Fruit fly (Drosophila melanogaster) whole organism, embryonic: ENCODE data around the gene CG43248.

Experiments used
- Abd-B ChIP-seq: fragments of 200-800 bp; sonication (Bioruptor generic); optimal IDR thresholded peaks from 2 replicates; lab custom pipeline; 2018; ENCODE audit warnings: missing biosample characterization, mild to moderate bottlenecking, missing genetic modification characterization, moderate library complexity
- Aef1 ChIP-seq: fragments of 200-800 bp; sonication (Bioruptor generic); IDR thresholded peaks from 3 replicates; pipeline ENCODE4 v1.3.6; 2022; ENCODE audit warnings: missing biosample characterization, missing genetic modification characterization
- B-H1 ChIP-seq: fragments of 200-800 bp; sonication (Bioruptor generic); IDR thresholded peaks from 3 replicates; pipeline ENCODE4 v1.3.6; 2022; ENCODE audit warnings: missing biosample characterization, missing genetic modification characterization
- CG10147 ChIP-seq: fragments of 200-800 bp; sonication (Bioruptor generic); optimal IDR thresholded peaks from 2 replicates; lab custom pipeline; 2019; ENCODE audit warnings: missing biosample characterization, mild to moderate bottlenecking, missing genetic modification characterization, moderate library complexity
- CG10267 ChIP-seq: fragments of 200-800 bp; sonication (Bioruptor generic); optimal IDR thresholded peaks from 2 replicates; lab custom pipeline; 2018; ENCODE audit warnings: missing biosample characterization, mild to moderate bottlenecking, missing genetic modification characterization, moderate library complexity
- CG12104 ChIP-seq: fragments of 200-800 bp; sonication (Bioruptor generic); optimal IDR thresholded peaks from 3 replicates; lab custom pipeline; 2016; ENCODE audit warnings: missing biosample characterization, missing genetic modification characterization
- CG12942 ChIP-seq: fragments of 200-800 bp; sonication (Bioruptor generic); optimal IDR thresholded peaks from 3 replicates; lab custom pipeline; 2016; ENCODE audit warnings: missing biosample characterization, missing genetic modification characterization
- CG13624 ChIP-seq: fragments of 200-800 bp; sonication (Bioruptor generic); optimal IDR thresholded peaks from 2 replicates; lab custom pipeline; 2016; ENCODE audit warnings: missing biosample characterization, missing genetic modification characterization
- CG13894 ChIP-seq: fragments of 200-800 bp; sonication (Bioruptor generic); optimal IDR thresholded peaks from 3 replicates; lab custom pipeline; 2018; ENCODE audit warnings: missing biosample characterization, mild to moderate bottlenecking, missing genetic modification characterization, moderate library complexity
- CG14441 ChIP-seq: fragments of 200-800 bp; sonication (Bioruptor generic); IDR thresholded peaks from 2 replicates; pipeline ENCODE4 v1.3.6; 2022; ENCODE audit warnings: missing biosample characterization, missing genetic modification characterization
- CG15696 ChIP-seq: fragments of 200-800 bp; sonication (Bioruptor generic); optimal IDR thresholded peaks from 2 replicates; lab custom pipeline; 2019; ENCODE audit warnings: missing biosample characterization, mild to moderate bottlenecking, missing genetic modification characterization, moderate library complexity
- CG16779 ChIP-seq: fragments of 200-800 bp; sonication (Bioruptor generic); IDR thresholded peaks from 2 replicates; pipeline ENCODE4 v1.3.6; 2022; ENCODE audit warnings: missing biosample characterization, missing genetic modification characterization
- CG16815 ChIP-seq: fragments of 200-800 bp; sonication (Bioruptor generic); optimal IDR thresholded peaks from 3 replicates; lab custom pipeline; 2017; ENCODE audit warnings: missing biosample characterization, mild to moderate bottlenecking, missing genetic modification characterization
- CG17359 ChIP-seq: fragments of 200-800 bp; sonication (Bioruptor generic); optimal IDR thresholded peaks from 3 replicates; lab custom pipeline; 2018; ENCODE audit warnings: missing biosample characterization, mild to moderate bottlenecking, missing genetic modification characterization, moderate library complexity
- CG18476 ChIP-seq: fragments of 200-800 bp; sonication (Bioruptor generic); optimal IDR thresholded peaks from 2 replicates; lab custom pipeline; 2016; ENCODE audit warnings: missing biosample characterization, mild to moderate bottlenecking, missing genetic modification characterization
- CG2116 ChIP-seq: fragments of 200-800 bp; sonication (Bioruptor generic); optimal IDR thresholded peaks from 3 replicates; lab custom pipeline; 2018; ENCODE audit warnings: missing biosample characterization, mild to moderate bottlenecking, missing genetic modification characterization
- CG2678 ChIP-seq: fragments of 200-800 bp; sonication (Bioruptor generic); optimal IDR thresholded peaks from 3 replicates; lab custom pipeline; 2019; ENCODE audit warnings: missing biosample characterization, mild to moderate bottlenecking, missing genetic modification characterization, moderate library complexity
- CG5245 ChIP-seq: fragments of 200-800 bp; sonication (Bioruptor generic); optimal IDR thresholded peaks from 3 replicates; lab custom pipeline; 2016; ENCODE audit warnings: missing biosample characterization, missing genetic modification characterization
- CG6654 ChIP-seq: fragments of 200-800 bp; sonication (Bioruptor generic); optimal IDR thresholded peaks from 2 replicates; lab custom pipeline; 2017; ENCODE audit warnings: missing biosample characterization, mild to moderate bottlenecking, missing genetic modification characterization
- CG6689 ChIP-seq: fragments of 200-800 bp; sonication (Bioruptor generic); IDR thresholded peaks from 2 replicates; pipeline ENCODE4 v1.3.6; 2022; ENCODE audit warnings: missing biosample characterization, missing genetic modification characterization
- CG7839 ChIP-seq: fragments of 200-800 bp; sonication (Bioruptor generic); optimal IDR thresholded peaks from 3 replicates; lab custom pipeline; 2018; ENCODE audit warnings: missing biosample characterization, mild to moderate bottlenecking, missing genetic modification characterization, moderate library complexity
- D19A ChIP-seq: fragments of 200-800 bp; optimal IDR thresholded peaks from 3 replicates; lab custom pipeline; 2019; ENCODE audit warnings: missing biosample characterization, mild to moderate bottlenecking, missing genetic modification characterization, moderate library complexity
- Dad ChIP-seq: fragments of 200-800 bp; sonication (Bioruptor generic); optimal IDR thresholded peaks from 3 replicates; lab custom pipeline; 2016; ENCODE audit warnings: missing biosample characterization, missing genetic modification characterization
- Dip2 ChIP-seq: fragments of 200-800 bp; sonication (Bioruptor generic); IDR thresholded peaks from 2 replicates; pipeline ENCODE4 v1.3.6; 2022; ENCODE audit warnings: missing biosample characterization, missing genetic modification characterization
- HLHmδ ChIP-seq: fragments of 200-800 bp; sonication (Bioruptor generic); optimal IDR thresholded peaks from 2 replicates; lab custom pipeline; 2018; ENCODE audit warnings: missing biosample characterization, mild to moderate bottlenecking, missing genetic modification characterization, moderate library complexity
- Hr39 ChIP-seq: fragments of >200 bp; optimal IDR thresholded peaks from 2 replicates; lab custom pipeline; 2017
- Kr ChIP-seq: fragments of 200-800 bp; sonication (Bioruptor generic); optimal IDR thresholded peaks from 2 replicates; lab custom pipeline; 2017; ENCODE audit warnings: missing biosample characterization, mild to moderate bottlenecking, missing genetic modification characterization
- MESR4 ChIP-seq: fragments of 200-800 bp; sonication (Bioruptor generic); optimal IDR thresholded peaks from 2 replicates; lab custom pipeline; 2018; ENCODE audit warnings: missing biosample characterization, mild to moderate bottlenecking, missing genetic modification characterization, moderate library complexity
- NC2α ChIP-seq: fragments of 200-800 bp; sonication (Bioruptor generic); optimal IDR thresholded peaks from 2 replicates; lab custom pipeline; 2016; ENCODE audit warnings: missing biosample characterization, missing genetic modification characterization
- Oaz ChIP-seq: fragments of 200-800 bp; sonication (Bioruptor generic); IDR thresholded peaks from 2 replicates; pipeline ENCODE4 v1.3.6; 2022; ENCODE audit warnings: missing biosample characterization, missing genetic modification characterization
- Rfx ChIP-seq: fragments of 200-800 bp; sonication (Bioruptor generic); IDR thresholded peaks from 2 replicates; pipeline ENCODE4 v1.3.6; 2022; ENCODE audit warnings: missing biosample characterization, missing genetic modification characterization
- Scr ChIP-seq: fragments of 200-800 bp; sonication (Bioruptor generic); IDR thresholded peaks from 2 replicates; pipeline ENCODE4 v1.3.6; 2022; ENCODE audit warnings: missing biosample characterization, missing genetic modification characterization; ENCODE audit not compliant: partially characterized antibody
- Side ChIP-seq: fragments of 200-800 bp; sonication (Bioruptor generic); optimal IDR thresholded peaks from 2 replicates; lab custom pipeline; 2016; ENCODE audit warnings: missing biosample characterization, missing genetic modification characterization
- Sry-δ ChIP-seq: fragments of 200-800 bp; sonication (Bioruptor generic); optimal IDR thresholded peaks from 2 replicates; lab custom pipeline; 2016; ENCODE audit warnings: missing biosample characterization, missing genetic modification characterization
- Tbp ChIP-seq: fragments of >200 bp; optimal IDR thresholded peaks from 2 replicates; lab custom pipeline; 2018; ENCODE audit warnings: missing biosample characterization, missing genetic modification characterization
- al ChIP-seq: fragments of 200-800 bp; sonication (Bioruptor generic); IDR thresholded peaks from 2 replicates; pipeline ENCODE4 v1.3.6; 2022; ENCODE audit warnings: missing biosample characterization, missing genetic modification characterization
- bcd ChIP-seq: fragments of 200-800 bp; sonication (Bioruptor generic); optimal IDR thresholded peaks from 2 replicates; lab custom pipeline; 2017; ENCODE audit warnings: missing biosample characterization, mild to moderate bottlenecking, missing genetic modification characterization
- crp ChIP-seq, 2 experiments: fragments of 200-800 bp; sonication (Bioruptor generic); optimal IDR thresholded peaks; 2 replicates in 1 of 2; 3 replicates in 1 of 2; lab custom pipeline; 2017; ENCODE audit warnings: missing biosample characterization in 2 of 2, missing genetic modification characterization in 2 of 2, mild to moderate bottlenecking in 1 of 2, moderate library complexity in 1 of 2
- cwo ChIP-seq: fragments of 200-800 bp; sonication (Bioruptor generic); optimal IDR thresholded peaks from 3 replicates; lab custom pipeline; 2017; ENCODE audit warnings: missing biosample characterization, missing genetic modification characterization, mild to moderate bottlenecking, moderate library complexity, missing genetic modification reagents
- eve ChIP-seq, 2 experiments: fragments of >200 bp; optimal IDR thresholded peaks; 2 replicates each; lab custom pipeline; 2017; ENCODE audit warnings: missing biosample characterization in 2 of 2, missing genetic modification characterization in 2 of 2
- ewg ChIP-seq: fragments of 200-800 bp; sonication (Bioruptor generic); optimal IDR thresholded peaks from 3 replicates; lab custom pipeline; 2017; ENCODE audit warnings: mild to moderate bottlenecking, missing biosample characterization, missing genetic modification reagents, missing genetic modification characterization
- gcm2 ChIP-seq: fragments of 200-800 bp; sonication (Bioruptor generic); optimal IDR thresholded peaks from 2 replicates; lab custom pipeline; 2016; ENCODE audit warnings: missing biosample characterization, missing genetic modification characterization
- gt ChIP-seq: fragments of 200-800 bp; sonication (Bioruptor generic); IDR thresholded peaks from 2 replicates; pipeline ENCODE4 v1.3.6; 2022; ENCODE audit warnings: missing biosample characterization, missing genetic modification characterization
- jumu ChIP-seq: fragments of 200-800 bp; sonication (Bioruptor generic); optimal IDR thresholded peaks from 3 replicates; lab custom pipeline; 2016; ENCODE audit warnings: missing biosample characterization, missing genetic modification characterization
- kah ChIP-seq: fragments of 200-800 bp; sonication (Bioruptor generic); optimal IDR thresholded peaks from 2 replicates; lab custom pipeline; 2018; ENCODE audit warnings: missing biosample characterization, mild to moderate bottlenecking, missing genetic modification characterization
- klu ChIP-seq: fragments of 200-800 bp; sonication (Bioruptor generic); IDR thresholded peaks from 2 replicates; pipeline ENCODE4 v1.3.6; 2022; ENCODE audit warnings: missing biosample characterization, missing genetic modification characterization
- lmd ChIP-seq: fragments of 200-800 bp; sonication (Bioruptor generic); IDR thresholded peaks from 2 replicates; pipeline ENCODE4 v1.3.6; 2022; ENCODE audit warnings: missing biosample characterization, missing genetic modification characterization
- pho ChIP-seq: fragments of 200-800 bp; sonication (Bioruptor generic); optimal IDR thresholded peaks from 2 replicates; lab custom pipeline; 2016; ENCODE audit warnings: missing biosample characterization, missing genetic modification characterization
- tgo ChIP-seq: fragments of 200-800 bp; sonication (Bioruptor generic); IDR thresholded peaks from 3 replicates; pipeline ENCODE4 v1.3.6; 2022; ENCODE audit warnings: missing biosample characterization, missing genetic modification characterization
- yki ChIP-seq: fragments of >200 bp; optimal IDR thresholded peaks from 3 replicates; lab custom pipeline; 2018

The CG43248 gene

DNA sequence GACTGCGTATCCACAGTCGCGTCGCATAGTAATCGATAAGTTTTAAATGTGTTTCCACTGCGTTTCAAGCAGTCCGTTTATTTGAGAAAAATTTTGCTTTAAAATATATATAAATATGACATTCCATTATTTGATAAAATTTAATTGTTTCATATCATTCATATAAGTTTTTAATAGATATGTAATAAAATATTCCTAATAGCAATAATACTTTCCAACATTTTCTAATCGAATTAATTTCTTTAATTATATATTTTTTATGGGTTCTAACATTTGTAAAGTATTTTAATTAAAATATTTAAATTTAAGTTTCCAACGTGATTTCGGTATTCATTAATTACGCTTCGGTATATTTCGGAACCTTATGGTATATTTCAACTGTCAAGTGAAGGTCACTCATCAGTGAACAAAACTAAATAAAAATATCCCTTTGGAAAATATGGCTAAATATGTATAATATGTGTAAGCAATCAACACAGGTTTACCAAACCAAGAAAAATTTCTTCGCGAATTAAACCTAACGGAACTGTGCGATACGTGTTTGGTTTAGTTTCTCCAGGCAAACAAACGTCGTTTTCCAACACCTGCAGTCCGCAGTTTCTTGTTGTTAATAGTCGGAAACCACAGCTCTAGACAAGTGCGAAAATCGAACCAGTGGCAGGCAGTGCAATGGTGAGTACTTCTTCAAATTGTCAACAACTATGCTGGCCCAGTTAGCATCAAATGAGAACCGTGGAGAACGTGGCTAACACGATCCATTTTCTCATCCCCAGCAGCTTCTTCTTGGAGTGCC lies 32.0 kb upstream of the CG43248 start, which contains the start of the genes CG7739 and SCCRO (continued):
- TF ChIP-seq lmd (GFP tag; lab: Robert Waterston, UW) (peak; percentile 61; the same call in 1 of the 2 replicates), CG6654 (GFP tag; lab: Kevin White, UChicago) (no peak), CG12942 (GFP tag; lab: Kevin White, UChicago) (peak; percentile 63), CG5245 (peak; percentile 44), tgo (GFP tag; lab: Robert Waterston, UW) (peak; percentile 69), Kr (GFP tag; lab: Kevin White, UChicago) (no peak), Tbp (GFP tag; lab: Kevin White, UChicago) (no peak), gcm2 (GFP tag; lab: Kevin White, UChicago) (no peak), cwo (no peak), CG15696 (tag; lab: Kevin White, UChicago) (peak; percentile 43), CG16815 (no peak), Abd-B (GFP tag; lab: Kevin White, UChicago) (peak; percentile 68), eve (GFP tag; optimal IDR thresholded peaks at IDR 0.05; lab: Kevin White, UChicago) (no peak), D19A (tag; lab: Kevin White, UChicago) (peak; percentile 47), CG13894 (tag; lab: Kevin White, UChicago) (no peak), gt (GFP tag; lab: Robert Waterston, UW) (no peak), CG10147 (GFP tag; lab: Kevin White, UChicago) (peak; percentile 11), CG10267 (tag; lab: Kevin White, UChicago) (peak; percentile 86), HLHmδ (no peak), Hr39 (no peak), CG2678 (tag; lab: Kevin White, UChicago) (peak; percentile 74), yki (lab: Kevin White, UChicago) (no peak), crp (GFP tag; optimal IDR thresholded peaks at IDR 0.05; lab: Kevin White, UChicago) (peak in 1 of 2 experiments; percentile 70), Aef1 (GFP tag; lab: Robert Waterston, UW) (peak; percentile 66), Rfx (GFP tag; lab: Robert Waterston, UW) (peak; percentile 77), Side (GFP tag; lab: Kevin White, UChicago) (peak; percentile 11), Dad (peak; percentile 19), Oaz (GFP tag; lab: Robert Waterston, UW) (0 out of 2 replicates have a peak, but pooled peaks have one; percentile 45), pho (GFP tag; lab: Kevin White, UChicago) (peak; percentile 25), CG18476 (GFP tag; lab: Kevin White, UChicago) (peak; percentile 1), CG14441 (GFP tag; lab: Robert Waterston, UW) (peak; percentile 71), Sry-δ (GFP tag; lab: Kevin White, UChicago) (peak; percentile 49), al (peak; percentile 50; the same call in 1 of the 2 replicates), Scr (GFP tag; lab: Robert Waterston, UW) (peak; percentile 66), CG12104 (GFP tag; lab: Kevin White, UChicago) (peak; percentile 1), CG6689 (GFP tag; lab: Robert Waterston, UW) (peak; percentile 73), B-H1 (GFP tag; lab: Robert Waterston, UW) (peak; percentile 51; the same call in 1 of the 3 replicates), CG13624 (GFP tag; lab: Kevin White, UChicago) (peak; percentile 40), klu (no peak), MESR4 (GFP tag; lab: Kevin White, UChicago) (peak; percentile 92), bcd (no peak), ewg (GFP tag; lab: Kevin White, UChicago) (no peak), CG7839 (tag; lab: Kevin White, UChicago) (peak; percentile 75), jumu (GFP tag; lab: Kevin White, UChicago) (peak; percentile 32), CG2116 (peak; percentile 97), CG17359 (tag; lab: Kevin White, UChicago) (peak; percentile 54), CG16779 (GFP tag; lab: Robert Waterston, UW) (no peak), kah (GFP tag; lab: Kevin White, UChicago) (no peak), Dip2 (no peak), NC2α (GFP tag; lab: Kevin White, UChicago) (no peak)
